Worm (Caenorhabditis elegans) whole organism, L4 larva: ENCODE data around the gene nadk-2.
A peak's percentile ranks its signal among the peaks of the same experiment; 100 is the strongest.

Experiments used
- R02D3.7 ChIP-seq: fragments of 150-350 bp; sonication (generic microtip); optimal IDR thresholded peaks from 3 replicates; lab custom pipeline; 2014; ENCODE audit warnings: missing biosample characterization, missing genetic modification characterization
- Y5F2A.4 ChIP-seq: fragments of 200-800 bp; sonication (Bioruptor generic); optimal IDR thresholded peaks from 2 replicates; lab custom pipeline; 2018; ENCODE audit warnings: mild to moderate bottlenecking, missing genetic modification characterization, missing compliant biosample characterization
- daf-12 ChIP-seq: fragments of 150-350 bp; optimal IDR thresholded peaks from 2 replicates; lab custom pipeline; 2014; ENCODE audit warnings: missing biosample characterization, missing genetic modification reagents, missing genetic modification characterization
- dpl-1 ChIP-seq: fragments of 150-350 bp; optimal IDR thresholded peaks from 2 replicates; lab custom pipeline; 2014; ENCODE audit warnings: missing biosample characterization, missing genetic modification reagents, missing genetic modification characterization
- mdl-1 ChIP-seq, 2 experiments: fragments of 150-350 bp in 1 of 2; sonication (generic microtip) in 1 of 2; optimal IDR thresholded peaks; 2 replicates each; lab custom pipeline; 2014 to 2017; ENCODE audit warnings: missing biosample characterization in 2 of 2, missing genetic modification characterization in 2 of 2
- nhr-111 ChIP-seq: fragments of 200-800 bp; sonication (Bioruptor generic); optimal IDR thresholded peaks from 2 replicates; lab custom pipeline; 2018; ENCODE audit warnings: mild to moderate bottlenecking, missing genetic modification characterization, missing compliant biosample characterization
- unc-62 ChIP-seq, 3 experiments: fragments of 150-350 bp in 1 of 3; sonication (generic microtip); optimal IDR thresholded peaks in 2 of 3; peaks in 1 of 3; 1 replicate in 1 of 3; 2 replicates in 2 of 3; lab custom pipeline; 2014 to 2017; ENCODE audit warnings: missing biosample characterization in 3 of 3, missing genetic modification characterization in 3 of 3, missing genetic modification reagents in 3 of 3, missing genotype in 1 of 3

ce11 chrII:12064680-12065135 is 15.3 kb downstream of the nadk-2 start, which contains the start of gene arrd-8:
- TF ChIP-seq Y5F2A.4 (GFP tag; lab: Kevin White, UChicago) (no peak), mdl-1 (tag; optimal IDR thresholded peaks at IDR 0.05; lab: Kevin White, UChicago) (peak in 1 of 2 experiments; percentile 48), R02D3.7 (no peak), unc-62 (GFP tag; optimal IDR thresholded peaks at IDR 0.05 in 1 of 2; lab: Kevin White, UChicago) (no peak), unc-62 (tag; optimal IDR thresholded peaks at IDR 0.05; lab: Kevin White, UChicago) (no peak), dpl-1 (GFP tag; lab: Kevin White, UChicago) (no peak), daf-12 (no peak), nhr-111 (no peak)
